Worm (Caenorhabditis elegans): Measurements from ENCODE around the gene elt-3.

The elt-3 gene

ce11 chrX:13903769-13904168 is 30.9 kb upstream of the elt-3 start:
- no peak for TF ChIP-seq ceh-83 (GFP tag; optimal IDR thresholded peaks at IDR 0.05)
- TF ChIP-seq lin-13 (tag; optimal IDR thresholded peaks at IDR 0.05) = no peak
- TF ChIP-seq bed-3 (GFP tag; optimal IDR thresholded peaks at IDR 0.05) = no peak

- no peak for TF ChIP-seq bed-3 (GFP tag; optimal IDR thresholded peaks at IDR 0.05)
- no peak for TF ChIP-seq pha-4 (tag; optimal IDR thresholded peaks at IDR 0.05)
- TF ChIP-seq ceh-83 (GFP tag; optimal IDR thresholded peaks at IDR 0.05) = no peak
- no peak for TF ChIP-seq blmp-1 (tag; optimal IDR thresholded peaks at IDR 0.05)
- no peak for TF ChIP-seq elt-1 (tag; optimal IDR thresholded peaks at IDR 0.05; ENCODE audit: borderline replicate concordance, insufficient read depth)
- TF ChIP-seq nhr-76 (tag; optimal IDR thresholded peaks at IDR 0.05) = no peak
- TF ChIP-seq ceh-43 (GFP tag; optimal IDR thresholded peaks at IDR 0.05) = no peak
- TF ChIP-seq mls-2 (tag; optimal IDR thresholded peaks at IDR 0.05) = no peak
- no peak for TF ChIP-seq lin-32 (GFP tag; optimal IDR thresholded peaks at IDR 0.05)
Measured at ce11 chrX:13909850-13910249, 24.8 kb upstream of the elt-3 start, which contains the start of gene Y26E6A.3. Gene Y26E6A.3 (minus strand): TSS chrX:13909950.

- no peak for TF ChIP-seq nhr-12 (tag; optimal IDR thresholded peaks at IDR 0.05)
- no peak for TF ChIP-seq sptf-1 (tag; optimal IDR thresholded peaks at IDR 0.05)
- no peak for TF ChIP-seq mab-5 (tag; optimal IDR thresholded peaks at IDR 0.05)
- TF ChIP-seq sem-2 (GFP tag; optimal IDR thresholded peaks at IDR 0.05) = no peak
- no peak for TF ChIP-seq ztf-11 (tag; optimal IDR thresholded peaks at IDR 0.05)
- TF ChIP-seq unc-120 (tag; optimal IDR thresholded peaks at IDR 0.05; ENCODE audit: poor library complexity, severe bottlenecking) = no peak
- TF ChIP-seq cnd-1 (tag; optimal IDR thresholded peaks at IDR 0.05) = no peak
- no peak for TF ChIP-seq lsy-2 (tag; optimal IDR thresholded peaks at IDR 0.05)
- TF ChIP-seq ham-2 (GFP tag; optimal IDR thresholded peaks at IDR 0.05) = no peak
- no peak for TF ChIP-seq flh-1 (GFP tag; optimal IDR thresholded peaks at IDR 0.05)
- TF ChIP-seq nhr-76 (tag; optimal IDR thresholded peaks at IDR 0.05) = no peak
- TF ChIP-seq lin-13 (tag; optimal IDR thresholded peaks at IDR 0.05) = no peak
- no peak for TF ChIP-seq elt-3 (tag; optimal IDR thresholded peaks at IDR 0.05)
- TF ChIP-seq blmp-1 (tag; optimal IDR thresholded peaks at IDR 0.05) = no peak
- no peak for TF ChIP-seq M03D4.4 (tag; optimal IDR thresholded peaks at IDR 0.05)
- TF ChIP-seq snpc-4 (tag; optimal IDR thresholded peaks at IDR 0.05) = no peak
- TF ChIP-seq drap-1 (GFP tag; optimal IDR thresholded peaks at IDR 0.05) = no peak
Measured at ce11 chrX:13913641-13914040, 21.0 kb upstream of the elt-3 start.

- TF ChIP-seq blmp-1 (tag; optimal IDR thresholded peaks at IDR 0.05) (no peak), hlh-1 (tag; optimal IDR thresholded peaks at IDR 0.05) (no peak), elt-1 (tag; optimal IDR thresholded peaks at IDR 0.05; ENCODE audit: borderline replicate concordance, insufficient read depth) (no peak), zip-8 (tag; optimal IDR thresholded peaks at IDR 0.05) (no peak), pha-4 (tag; optimal IDR thresholded peaks at IDR 0.05) (no peak), cnd-1 (tag; optimal IDR thresholded peaks at IDR 0.05) (no peak), lin-13 (tag; optimal IDR thresholded peaks at IDR 0.05) (no peak), M03D4.4 (tag; optimal IDR thresholded peaks at IDR 0.05) (no peak), elt-3 (tag; optimal IDR thresholded peaks at IDR 0.05) (no peak)
Measured at ce11 chrX:13914289-13914688, 20.4 kb upstream of the elt-3 start, which contains the start of gene Y26E6A.2. Gene Y26E6A.2 (minus strand): TSS chrX:13914389.

- TF ChIP-seq elt-1 (tag; optimal IDR thresholded peaks at IDR 0.05; ENCODE audit: borderline replicate concordance, insufficient read depth) (no peak), hlh-1 (tag; optimal IDR thresholded peaks at IDR 0.05) (no peak), mls-2 (tag; optimal IDR thresholded peaks at IDR 0.05) (no peak), tbx-8 (GFP tag; optimal IDR thresholded peaks at IDR 0.05) (no peak), ceh-43 (GFP tag; optimal IDR thresholded peaks at IDR 0.05) (no peak), lin-32 (GFP tag; optimal IDR thresholded peaks at IDR 0.05) (no peak), ztf-11 (tag; optimal IDR thresholded peaks at IDR 0.05) (no peak), lin-13 (tag; optimal IDR thresholded peaks at IDR 0.05) (peak; percentile 48), unc-62 (GFP tag; optimal IDR thresholded peaks at IDR 0.05) (no peak), nhr-237 (tag; optimal IDR thresholded peaks at IDR 0.05) (no peak), sptf-1 (tag; optimal IDR thresholded peaks at IDR 0.05) (no peak), blmp-1 (tag; optimal IDR thresholded peaks at IDR 0.05) (no peak), nhr-2 (tag; optimal IDR thresholded peaks at IDR 0.05) (no peak), pha-4 (tag; optimal IDR thresholded peaks at IDR 0.05) (peak; percentile 44), ceh-39 (tag; optimal IDR thresholded peaks at IDR 0.05) (no peak), ham-2 (GFP tag; optimal IDR thresholded peaks at IDR 0.05) (no peak), mab-5 (tag; optimal IDR thresholded peaks at IDR 0.05) (no peak), elt-3 (tag; optimal IDR thresholded peaks at IDR 0.05) (peak; percentile 90), bed-3 (GFP tag; optimal IDR thresholded peaks at IDR 0.05) (no peak), flh-1 (GFP tag; optimal IDR thresholded peaks at IDR 0.05) (no peak), cnd-1 (tag; optimal IDR thresholded peaks at IDR 0.05) (no peak), sem-2 (GFP tag; optimal IDR thresholded peaks at IDR 0.05) (no peak), unc-39 (tag; optimal IDR thresholded peaks at IDR 0.05) (no peak), M03D4.4 (tag; optimal IDR thresholded peaks at IDR 0.05) (no peak), ceh-83 (GFP tag; optimal IDR thresholded peaks at IDR 0.05) (no peak), lsy-2 (tag; optimal IDR thresholded peaks at IDR 0.05) (no peak), zip-8 (tag; optimal IDR thresholded peaks at IDR 0.05) (no peak), ces-1 (GFP tag; optimal IDR thresholded peaks at IDR 0.05) (peak; percentile 56), mep-1 (tag; optimal IDR thresholded peaks at IDR 0.05) (peak; percentile 31), unc-120 (tag; optimal IDR thresholded peaks at IDR 0.05; ENCODE audit: poor library complexity, severe bottlenecking) (no peak), nhr-12 (tag; optimal IDR thresholded peaks at IDR 0.05) (no peak), nhr-76 (tag; optimal IDR thresholded peaks at IDR 0.05) (no peak), nhr-28 (tag; optimal IDR thresholded peaks at IDR 0.05) (no peak), snpc-4 (tag; optimal IDR thresholded peaks at IDR 0.05) (no peak), drap-1 (GFP tag; optimal IDR thresholded peaks at IDR 0.05) (no peak)
Measured at ce11 chrX:13917121-13917755, 17.4 kb upstream of the elt-3 start, which contains the start of gene ekl-5. Gene ekl-5 (minus strand): TSS chrX:13917171.
